Fruit fly (Drosophila melanogaster) whole organism, embryonic: Measurements from ENCODE around the gene dia.

ENCODE experiments used
- BEAF-32 ChIP-seq: fragments of 200-800 bp; sonication (Bioruptor generic); optimal IDR thresholded peaks from 3 replicates; lab custom pipeline; 2017; ENCODE audit warnings: missing biosample characterization, missing genetic modification characterization, mild to moderate bottlenecking, moderate library complexity, missing genetic modification reagents
- Blimp-1 ChIP-seq: fragments of 200-800 bp; sonication (Bioruptor generic); optimal IDR thresholded peaks from 3 replicates; lab custom pipeline; 2018; ENCODE audit warnings: missing biosample characterization, missing genetic modification characterization, mild to moderate bottlenecking, moderate library complexity, missing genetic modification reagents
- CG10147 ChIP-seq: fragments of 200-800 bp; sonication (Bioruptor generic); optimal IDR thresholded peaks from 2 replicates; lab custom pipeline; 2019; ENCODE audit warnings: missing biosample characterization, mild to moderate bottlenecking, missing genetic modification characterization, moderate library complexity
- CG10366 ChIP-seq: fragments of 200-800 bp; sonication (Bioruptor generic); IDR thresholded peaks from 2 replicates; pipeline ENCODE4 v1.3.6; 2022; ENCODE audit warnings: missing biosample characterization, missing genetic modification characterization
- CG10462 ChIP-seq: fragments of 200-800 bp; sonication (Bioruptor generic); optimal IDR thresholded peaks from 2 replicates; lab custom pipeline; 2016; ENCODE audit warnings: missing biosample characterization, missing genetic modification characterization
- CG10979 ChIP-seq: fragments of 200-800 bp; sonication (Bioruptor generic); optimal IDR thresholded peaks from 2 replicates; lab custom pipeline; 2018; ENCODE audit warnings: missing biosample characterization, mild to moderate bottlenecking, missing genetic modification characterization, moderate library complexity
- CG11247 ChIP-seq: fragments of 200-800 bp; sonication (Bioruptor generic); IDR thresholded peaks from 2 replicates; pipeline ENCODE4 v1.3.6; 2022; ENCODE audit warnings: missing biosample characterization, missing genetic modification characterization
- CG11560 ChIP-seq: fragments of 200-800 bp; sonication (Bioruptor generic); IDR thresholded peaks from 3 replicates; pipeline ENCODE4 v1.3.6; 2022; ENCODE audit warnings: missing biosample characterization, missing genetic modification characterization
- CG15011 ChIP-seq: fragments of 200-800 bp; sonication (Bioruptor generic); optimal IDR thresholded peaks from 3 replicates; lab custom pipeline; 2018; ENCODE audit warnings: missing biosample characterization, mild to moderate bottlenecking, missing genetic modification characterization
- CG17912 ChIP-seq: fragments of 200-800 bp; sonication (Bioruptor generic); optimal IDR thresholded peaks from 2 replicates; lab custom pipeline; 2018; ENCODE audit warnings: missing biosample characterization, mild to moderate bottlenecking, missing genetic modification characterization
- CG2199 ChIP-seq: fragments of 200-800 bp; sonication (Bioruptor generic); IDR thresholded peaks from 3 replicates; pipeline ENCODE4 v1.3.6; 2022; ENCODE audit warnings: missing biosample characterization, missing genetic modification characterization
- CG4360 ChIP-seq: fragments of 200-800 bp; sonication (Bioruptor generic); IDR thresholded peaks from 2 replicates; pipeline ENCODE4 v1.3.6; 2022; ENCODE audit warnings: missing biosample characterization, missing genetic modification characterization
- CG4424 ChIP-seq: fragments of 200-800 bp; sonication (Bioruptor generic); optimal IDR thresholded peaks from 3 replicates; lab custom pipeline; 2016; ENCODE audit warnings: missing biosample characterization, missing genetic modification characterization
- CG6175 ChIP-seq: fragments of 200-800 bp; sonication (Bioruptor generic); IDR thresholded peaks from 3 replicates; pipeline ENCODE4 v1.3.6; 2022; ENCODE audit warnings: missing biosample characterization, missing genetic modification characterization
- CG6654 ChIP-seq: fragments of 200-800 bp; sonication (Bioruptor generic); optimal IDR thresholded peaks from 2 replicates; lab custom pipeline; 2017; ENCODE audit warnings: missing biosample characterization, mild to moderate bottlenecking, missing genetic modification characterization
- CG6765 ChIP-seq: fragments of 200-800 bp; sonication (Bioruptor generic); optimal IDR thresholded peaks from 3 replicates; lab custom pipeline; 2017; ENCODE audit warnings: missing biosample characterization, mild to moderate bottlenecking, missing genetic modification characterization
- CG7928 ChIP-seq: fragments of 200-800 bp; sonication (Bioruptor generic); optimal IDR thresholded peaks from 2 replicates; lab custom pipeline; 2017; ENCODE audit warnings: missing biosample characterization, mild to moderate bottlenecking, missing genetic modification characterization
- CG9437 ChIP-seq: fragments of 200-800 bp; sonication (Bioruptor generic); optimal IDR thresholded peaks from 2 replicates; lab custom pipeline; 2018; ENCODE audit warnings: missing biosample characterization, mild to moderate bottlenecking, missing genetic modification characterization
- D ChIP-seq, 2 experiments: fragments of 200-800 bp in 1 of 2; fragments of >200 bp in 1 of 2; sonication (Bioruptor generic) in 1 of 2; optimal IDR thresholded peaks; 2 replicates in 1 of 2; 3 replicates in 1 of 2; lab custom pipeline; 2017; ENCODE audit warnings: mild to moderate bottlenecking in 1 of 2, missing biosample characterization in 1 of 2, missing genetic modification characterization in 1 of 2, missing genetic modification reagents in 1 of 2
- Eip74EF ChIP-seq, 2 experiments: fragments of 200-800 bp in 1 of 2; fragments of >200 bp in 1 of 2; sonication (Bioruptor generic) in 1 of 2; optimal IDR thresholded peaks; 2 replicates each; lab custom pipeline; 2017 to 2019; ENCODE audit warnings: missing biosample characterization in 2 of 2, missing genetic modification characterization in 2 of 2, mild to moderate bottlenecking in 1 of 2, moderate library complexity in 1 of 2
- Ets65A ChIP-seq: fragments of 200-800 bp; sonication (Bioruptor generic); peaks from one replicate; lab custom pipeline; 2016; ENCODE audit warnings: missing biosample characterization, missing genetic modification characterization
- Hand ChIP-seq: fragments of 200-800 bp; sonication (Bioruptor generic); optimal IDR thresholded peaks from 2 replicates; lab custom pipeline; 2017; ENCODE audit warnings: mild to moderate bottlenecking, missing biosample characterization, missing genetic modification reagents, missing genetic modification characterization
- Hr39 ChIP-seq: fragments of >200 bp; optimal IDR thresholded peaks from 2 replicates; lab custom pipeline; 2017
- Lhr ChIP-seq: fragments of 200-800 bp; sonication (Bioruptor generic); optimal IDR thresholded peaks from 3 replicates; lab custom pipeline; 2017; ENCODE audit warnings: mild to moderate bottlenecking, missing biosample characterization, missing genetic modification reagents, missing genetic modification characterization
- MESR4 ChIP-seq: fragments of 200-800 bp; sonication (Bioruptor generic); optimal IDR thresholded peaks from 2 replicates; lab custom pipeline; 2018; ENCODE audit warnings: missing biosample characterization, mild to moderate bottlenecking, missing genetic modification characterization, moderate library complexity
- Meics ChIP-seq: fragments of 200-800 bp; sonication (Bioruptor generic); optimal IDR thresholded peaks from 2 replicates; lab custom pipeline; 2017; ENCODE audit warnings: missing biosample characterization, mild to moderate bottlenecking, missing genetic modification characterization
- Six4 ChIP-seq: fragments of 200-800 bp; sonication (Bioruptor generic); optimal IDR thresholded peaks from 2 replicates; lab custom pipeline; 2016; ENCODE audit warnings: missing biosample characterization, missing genetic modification characterization
- Sox100B ChIP-seq: fragments of 200-800 bp; sonication (Bioruptor generic); optimal IDR thresholded peaks from 3 replicates; lab custom pipeline; 2018; ENCODE audit warnings: missing biosample characterization, mild to moderate bottlenecking, missing genetic modification characterization
- bsh ChIP-seq, 2 experiments: fragments of 200-800 bp; sonication (Bioruptor generic); optimal IDR thresholded peaks; 2 replicates each; lab custom pipeline; 2017 to 2018; ENCODE audit warnings: mild to moderate bottlenecking in 2 of 2, missing biosample characterization in 2 of 2, missing genetic modification characterization in 2 of 2, moderate library complexity in 1 of 2
- crc ChIP-seq: fragments of 200-800 bp; sonication (Bioruptor generic); optimal IDR thresholded peaks from 2 replicates; lab custom pipeline; 2016; ENCODE audit warnings: missing biosample characterization, missing genetic modification characterization
- cwo ChIP-seq: fragments of 200-800 bp; sonication (Bioruptor generic); optimal IDR thresholded peaks from 3 replicates; lab custom pipeline; 2017; ENCODE audit warnings: missing biosample characterization, missing genetic modification characterization, mild to moderate bottlenecking, moderate library complexity, missing genetic modification reagents
- en ChIP-seq: fragments of 200-800 bp; sonication (Bioruptor generic); optimal IDR thresholded peaks from 2 replicates; lab custom pipeline; 2016; ENCODE audit warnings: missing biosample characterization, missing genetic modification characterization
- eyg ChIP-seq: fragments of 200-800 bp; sonication (Bioruptor generic); optimal IDR thresholded peaks from 3 replicates; lab custom pipeline; 2016; ENCODE audit warnings: missing biosample characterization, missing genetic modification characterization
- fu2 ChIP-seq: fragments of 200-800 bp; sonication (Bioruptor generic); optimal IDR thresholded peaks from 2 replicates; lab custom pipeline; 2016; ENCODE audit warnings: missing biosample characterization, missing genetic modification characterization
- hbn ChIP-seq: fragments of 200-800 bp; sonication (Bioruptor generic); IDR thresholded peaks from 2 replicates; pipeline ENCODE4 v1.3.6; 2022; ENCODE audit warnings: missing biosample characterization, missing genetic modification characterization; ENCODE audit not compliant: partially characterized antibody
- hkb ChIP-seq, 2 experiments: fragments of 200-800 bp in 1 of 2; fragments of >200 bp in 1 of 2; sonication (Bioruptor generic) in 1 of 2; IDR thresholded peaks in 1 of 2; optimal IDR thresholded peaks in 1 of 2; 2 replicates each; pipeline versions ENCODE4 v1.3.6 to Lab custom; 2017 to 2022; ENCODE audit warnings: missing biosample characterization in 1 of 2, missing genetic modification characterization in 1 of 2
- klu ChIP-seq: fragments of 200-800 bp; sonication (Bioruptor generic); IDR thresholded peaks from 2 replicates; pipeline ENCODE4 v1.3.6; 2022; ENCODE audit warnings: missing biosample characterization, missing genetic modification characterization
- knrl ChIP-seq: fragments of 200-800 bp; sonication (Bioruptor generic); IDR thresholded peaks from 3 replicates; pipeline ENCODE4 v1.3.6; 2022; ENCODE audit warnings: missing biosample characterization, missing genetic modification characterization; ENCODE audit not compliant: partially characterized antibody
- pfk ChIP-seq: fragments of 200-800 bp; sonication (Bioruptor generic); optimal IDR thresholded peaks from 2 replicates; lab custom pipeline; 2018; ENCODE audit warnings: missing biosample characterization, mild to moderate bottlenecking, missing genetic modification characterization, moderate library complexity
- sim ChIP-seq: fragments of 200-800 bp; sonication (Bioruptor generic); IDR thresholded peaks from 2 replicates; pipeline ENCODE4 v1.3.6; 2022; ENCODE audit warnings: missing biosample characterization, missing genetic modification characterization
- slbo ChIP-seq: fragments of 200-800 bp; sonication (Bioruptor generic); IDR thresholded peaks from 2 replicates; pipeline ENCODE4 v1.3.6; 2022; ENCODE audit warnings: missing biosample characterization, missing genetic modification characterization
- slp2 ChIP-seq: fragments of 200-800 bp; sonication (Bioruptor generic); optimal IDR thresholded peaks from 2 replicates; lab custom pipeline; 2016; ENCODE audit warnings: missing biosample characterization, missing genetic modification characterization
- stwl ChIP-seq: fragments of 200-800 bp; sonication (Bioruptor generic); optimal IDR thresholded peaks from 3 replicates; lab custom pipeline; 2018; ENCODE audit warnings: missing biosample characterization, mild to moderate bottlenecking, missing genetic modification characterization, moderate library complexity
- tin ChIP-seq: fragments of 200-800 bp; sonication (Bioruptor generic); optimal IDR thresholded peaks from 3 replicates; lab custom pipeline; 2016; ENCODE audit warnings: missing biosample characterization, missing genetic modification characterization
- tx ChIP-seq: fragments of 200-800 bp; sonication (Bioruptor generic); optimal IDR thresholded peaks from 2 replicates; lab custom pipeline; 2016; ENCODE audit warnings: missing biosample characterization, missing genetic modification characterization
- vnd ChIP-seq: fragments of 200-800 bp; sonication (Bioruptor generic); IDR thresholded peaks from 3 replicates; pipeline ENCODE4 v1.3.6; 2022; ENCODE audit warnings: missing biosample characterization, missing genetic modification characterization; ENCODE audit not compliant: partially characterized antibody
- wor ChIP-seq: fragments of 200-800 bp; sonication (Bioruptor generic); IDR thresholded peaks from 2 replicates; pipeline ENCODE4 v1.3.6; 2022; ENCODE audit warnings: missing biosample characterization, missing genetic modification characterization
- zen ChIP-seq: fragments of 200-800 bp; sonication (Bioruptor generic); optimal IDR thresholded peaks from 3 replicates; lab custom pipeline; 2018; ENCODE audit warnings: missing biosample characterization, mild to moderate bottlenecking, missing genetic modification characterization, moderate library complexity
- zen2 ChIP-seq: fragments of 200-800 bp; sonication (Bioruptor generic); IDR thresholded peaks from 3 replicates; pipeline ENCODE4 v1.3.6; 2022; ENCODE audit warnings: missing biosample characterization, missing genetic modification characterization; ENCODE audit not compliant: partially characterized antibody

dia gene

DNA sequence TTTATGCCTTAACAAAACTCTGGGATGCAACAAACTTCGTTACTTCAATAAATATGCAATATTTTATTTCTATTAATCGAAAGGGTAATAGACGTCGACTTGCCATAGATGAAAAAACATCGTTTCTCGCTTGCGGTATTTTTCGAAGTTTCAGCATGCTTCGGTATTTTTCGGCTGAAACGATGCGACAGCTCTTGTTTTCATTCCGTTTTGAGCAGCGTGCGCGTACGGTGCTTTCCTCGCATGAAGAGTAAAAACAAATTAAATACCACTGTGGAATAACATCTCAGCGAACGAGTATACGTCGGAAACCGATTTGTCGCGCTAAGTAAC is 39.5 kb downstream of the dia start, which contains the start of gene CG9328 (continued):
- peak; percentile 2 for TF ChIP-seq CG4424 (GFP tag; lab: Kevin White, UChicago)
- TF ChIP-seq CG9437 (GFP tag; lab: Kevin White, UChicago) = peak; percentile 11
- peak in 1 of 2 experiments; percentile 15 for TF ChIP-seq bsh (GFP tag; optimal IDR thresholded peaks at IDR 0.05; lab: Kevin White, UChicago)
- TF ChIP-seq Eip74EF (GFP tag; optimal IDR thresholded peaks at IDR 0.05; lab: Kevin White, UChicago) = peak in 1 of 2 experiments; percentile 44
- TF ChIP-seq CG10147 = no peak
- TF ChIP-seq pfk (GFP tag; lab: Kevin White, UChicago) = peak; percentile 30
- TF ChIP-seq CG2199 (GFP tag; lab: Robert Waterston, UW) = peak; percentile 82
- TF ChIP-seq cwo = peak; percentile 40
- no peak; the same call in 1 of the 2 replicates for TF ChIP-seq klu (GFP tag; lab: Robert Waterston, UW)
- peak; percentile 68 for TF ChIP-seq Ets65A (GFP tag; lab: Kevin White, UChicago)
- peak; percentile 38 for TF ChIP-seq CG10979 (tag; lab: Kevin White, UChicago)
- no peak for TF ChIP-seq eyg (GFP tag; lab: Kevin White, UChicago)
- no peak for TF ChIP-seq vnd (GFP tag; lab: Robert Waterston, UW)
- no peak for TF ChIP-seq hbn (GFP tag; lab: Robert Waterston, UW)
- TF ChIP-seq CG7928 (GFP tag; lab: Kevin White, UChicago) = no peak
- TF ChIP-seq knrl = peak; percentile 40; the same call in 1 of the 3 replicates
- TF ChIP-seq Lhr (GFP tag; lab: Kevin White, UChicago) = peak; percentile 33
- no peak for TF ChIP-seq zen (tag; lab: Kevin White, UChicago)
- no peak for TF ChIP-seq CG6654 (GFP tag; lab: Kevin White, UChicago)
- TF ChIP-seq Blimp-1 (GFP tag; lab: Kevin White, UChicago) = peak; percentile 66
- TF ChIP-seq CG17912 (GFP tag; lab: Kevin White, UChicago) = peak; percentile 56
- no peak for TF ChIP-seq sim (GFP tag; lab: Robert Waterston, UW)
- TF ChIP-seq Meics (GFP tag; lab: Kevin White, UChicago) = peak; percentile 45
- no peak for TF ChIP-seq hkb (optimal IDR thresholded peaks at IDR 0.05; lab: Kevin White, UChicago)
- TF ChIP-seq hkb (GFP tag; IDR thresholded peaks at IDR 0.05; lab: Robert Waterston, UW) = peak; percentile 62
- no peak for TF ChIP-seq wor (GFP tag; lab: Robert Waterston, UW)
- TF ChIP-seq Six4 (GFP tag; lab: Kevin White, UChicago) = peak; percentile 44
- no peak for TF ChIP-seq CG15011 (GFP tag; lab: Kevin White, UChicago)
- no peak for TF ChIP-seq CG11247
- TF ChIP-seq CG4360 = no peak
- TF ChIP-seq slbo (GFP tag; lab: Robert Waterston, UW) = peak; percentile 39; the same call in 1 of the 2 replicates
- peak; percentile 52 for TF ChIP-seq MESR4 (GFP tag; lab: Kevin White, UChicago)
- no peak for TF ChIP-seq fu2 (GFP tag; lab: Kevin White, UChicago)
- peak; percentile 56 for TF ChIP-seq stwl (tag; lab: Kevin White, UChicago)
- no peak for TF ChIP-seq tx (GFP tag; lab: Kevin White, UChicago)
- no peak for TF ChIP-seq en (GFP tag; lab: Kevin White, UChicago)
- no peak for TF ChIP-seq Hand (GFP tag; lab: Kevin White, UChicago)
- no peak for TF ChIP-seq Hr39 (lab: Kevin White, UChicago)
- TF ChIP-seq CG10366 (GFP tag; lab: Robert Waterston, UW) = no peak
- TF ChIP-seq D (optimal IDR thresholded peaks at IDR 0.05; lab: Kevin White, UChicago) = no peak
- TF ChIP-seq D (GFP tag; optimal IDR thresholded peaks at IDR 0.05; lab: Kevin White, UChicago) = no peak
- TF ChIP-seq tin (GFP tag; lab: Kevin White, UChicago) = peak; percentile 35
- no peak for TF ChIP-seq CG6175
- no peak for TF ChIP-seq Sox100B (GFP tag; lab: Kevin White, UChicago)
- TF ChIP-seq CG6765 (GFP tag; lab: Kevin White, UChicago) = no peak
- no peak for TF ChIP-seq CG11560 (tag; lab: Robert Waterston, UW)
- TF ChIP-seq CG10462 (GFP tag; lab: Kevin White, UChicago) = no peak
- TF ChIP-seq slp2 = peak; percentile 62
- TF ChIP-seq BEAF-32 = peak; percentile 66
- no peak for TF ChIP-seq crc (GFP tag; lab: Kevin White, UChicago)
- 0 out of 3 replicates have a peak, but pooled peaks have one; percentile 52 for TF ChIP-seq zen2 (GFP tag; lab: Robert Waterston, UW)
